Fruit fly (Drosophila melanogaster) whole organism, embryonic: ENCODE data around the gene CG43345.

Experiments used
- CG10431 ChIP-seq: fragments of 200-800 bp; sonication (Bioruptor generic); optimal IDR thresholded peaks from 3 replicates; lab custom pipeline; 2018; ENCODE audit warnings: missing biosample characterization, mild to moderate bottlenecking, missing genetic modification characterization
- CG13123 ChIP-seq: fragments of 200-800 bp; sonication (Bioruptor generic); optimal IDR thresholded peaks from 2 replicates; lab custom pipeline; 2016; ENCODE audit warnings: missing biosample characterization, missing genetic modification characterization
- CG1647 ChIP-seq: fragments of 200-800 bp; sonication (Bioruptor generic); optimal IDR thresholded peaks from 3 replicates; lab custom pipeline; 2016; ENCODE audit warnings: missing biosample characterization, missing genetic modification characterization
- CHES-1-like ChIP-seq: fragments of 200-800 bp; sonication (Bioruptor generic); optimal IDR thresholded peaks from 2 replicates; lab custom pipeline; 2016; ENCODE audit warnings: missing biosample characterization, missing genetic modification characterization
- Rx ChIP-seq: fragments of 200-800 bp; sonication (Bioruptor generic); IDR thresholded peaks from 2 replicates; pipeline ENCODE4 v1.3.6; 2022; ENCODE audit warnings: missing biosample characterization, missing genetic modification characterization
- chinmo ChIP-seq: fragments of 200-800 bp; sonication (Bioruptor generic); IDR thresholded peaks from 4 replicates; pipeline ENCODE4 v1.3.6; 2022; ENCODE audit warnings: missing biosample characterization, missing genetic modification characterization; ENCODE audit not compliant: partially characterized antibody
- mld ChIP-seq: fragments of 200-800 bp; sonication (Bioruptor generic); IDR thresholded peaks from 3 replicates; pipeline ENCODE4 v1.3.6; 2022; ENCODE audit warnings: missing biosample characterization, missing genetic modification characterization; ENCODE audit not compliant: partially characterized antibody
- onecut ChIP-seq: fragments of 200-800 bp; sonication (Bioruptor generic); IDR thresholded peaks from 2 replicates; pipeline ENCODE4 v1.3.6; 2022; ENCODE audit warnings: missing biosample characterization, missing genetic modification characterization

DNA sequence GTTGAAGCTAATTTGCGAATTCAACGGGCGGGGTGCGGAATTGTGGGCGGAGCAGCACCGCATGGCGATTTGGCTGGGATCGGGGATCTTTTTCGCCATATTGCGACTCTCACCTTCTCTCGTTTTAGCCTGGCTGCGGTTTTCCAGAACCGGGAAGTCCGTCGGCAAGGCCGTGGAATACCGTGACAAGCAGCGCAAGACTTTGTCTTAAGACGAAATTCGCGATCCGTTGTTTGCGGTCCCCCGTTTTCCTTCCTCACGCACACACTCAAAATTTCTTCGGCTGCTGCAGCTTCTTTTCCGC, 10.8 kb upstream of the CG43345 start:
- TF ChIP-seq CG13123 (no peak), onecut (GFP tag; lab: Robert Waterston, UW) (no peak), CG10431 (GFP tag; lab: Kevin White, UChicago) (no peak), Rx (GFP tag; lab: Robert Waterston, UW) (no peak), CHES-1-like (GFP tag; lab: Kevin White, UChicago) (no peak), chinmo (GFP tag; lab: Robert Waterston, UW) (no peak), CG1647 (GFP tag; lab: Kevin White, UChicago) (no peak), mld (GFP tag; lab: Robert Waterston, UW) (no peak)
